Worm (Caenorhabditis elegans): ENCODE results near the gene cct-6.
A peak's percentile ranks its signal among the peaks of the same experiment; 100 is the strongest.

Gene cct-6

ce11 chrIII:5876867-5877641, 21.6 kb upstream of the cct-6 start:
- no peak for TF ChIP-seq pros-1 (tag; optimal IDR thresholded peaks at IDR 0.05)
- peak; percentile 13 for TF ChIP-seq elt-2 (tag; optimal IDR thresholded peaks at IDR 0.05)

ce11 chrIII:5876140-5876675, 20.7 kb upstream of the cct-6 start, which contains the start of gene aldo-2:
Gene aldo-2, minus strand, starts transcription at chrIII:5876625.
- TF ChIP-seq dve-1 (tag; optimal IDR thresholded peaks at IDR 0.05), result no peak
- no peak for TF ChIP-seq ceh-45 (GFP tag; IDR thresholded peaks at IDR 0.05)
- no peak for TF ChIP-seq ceh-19 (GFP tag; optimal IDR thresholded peaks at IDR 0.05)
- no peak for TF ChIP-seq K09A11.1 (tag; optimal IDR thresholded peaks at IDR 0.05; ENCODE audit: insufficient read depth)
- TF ChIP-seq pha-4 (tag; optimal IDR thresholded peaks at IDR 0.05), result no peak
- no peak for TF ChIP-seq lim-6 (tag; optimal IDR thresholded peaks at IDR 0.05)
- no peak for TF ChIP-seq gmeb-2 (tag; optimal IDR thresholded peaks at IDR 0.05)
- TF ChIP-seq eyg-1 (tag; optimal IDR thresholded peaks at IDR 0.05), result no peak
- no peak for TF ChIP-seq pax-1 (tag; optimal IDR thresholded peaks at IDR 0.05)
- TF ChIP-seq ref-2 (tag; optimal IDR thresholded peaks at IDR 0.05), result no peak
- no peak for TF ChIP-seq pqm-1 (tag; optimal IDR thresholded peaks at IDR 0.05)
- TF ChIP-seq hlh-30 (tag; optimal IDR thresholded peaks at IDR 0.05; ENCODE audit: insufficient read depth), result no peak
- no peak for TF ChIP-seq dmd-4 (tag; optimal IDR thresholded peaks at IDR 0.05; ENCODE audit: borderline replicate concordance)

- TF ChIP-seq sdc-2 (tag; optimal IDR thresholded peaks at IDR 0.05) (no peak), elt-2 (tag; optimal IDR thresholded peaks at IDR 0.05) (peak; percentile 74), ref-2 (tag; optimal IDR thresholded peaks at IDR 0.05) (no peak)
Measured at ce11 chrIII:5875705-5876104, 20.2 kb upstream of the cct-6 start.

DNA sequence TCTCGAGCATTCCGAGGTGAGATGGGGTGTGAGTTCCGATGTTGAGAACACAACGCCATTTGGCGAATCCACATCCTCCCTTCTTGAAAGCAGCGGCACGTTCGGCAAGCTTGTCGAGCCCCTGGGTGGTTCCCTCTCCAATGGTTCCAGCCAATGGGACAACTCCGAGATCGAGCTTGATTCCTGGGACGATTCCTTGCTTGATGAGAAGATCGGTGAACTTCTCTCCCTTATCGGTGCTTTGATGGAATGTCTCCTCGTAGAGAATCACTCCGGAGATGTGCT, 19.9 kb upstream of the cct-6 start:
- no peak for TF ChIP-seq syd-9 (tag; optimal IDR thresholded peaks at IDR 0.05)
- no peak for TF ChIP-seq eyg-1 (tag; optimal IDR thresholded peaks at IDR 0.05)
- no peak for TF ChIP-seq ttx-3 (tag; optimal IDR thresholded peaks at IDR 0.05)
- no peak for TF ChIP-seq pha-4 (tag; optimal IDR thresholded peaks at IDR 0.05)
- no peak for TF ChIP-seq ceh-34 (tag; optimal IDR thresholded peaks at IDR 0.05)
- TF ChIP-seq pqm-1 (tag; optimal IDR thresholded peaks at IDR 0.05), result no peak
- TF ChIP-seq fax-1 (tag; optimal IDR thresholded peaks at IDR 0.05), result no peak
- TF ChIP-seq ceh-30 (tag; optimal IDR thresholded peaks at IDR 0.05), result no peak

DNA sequence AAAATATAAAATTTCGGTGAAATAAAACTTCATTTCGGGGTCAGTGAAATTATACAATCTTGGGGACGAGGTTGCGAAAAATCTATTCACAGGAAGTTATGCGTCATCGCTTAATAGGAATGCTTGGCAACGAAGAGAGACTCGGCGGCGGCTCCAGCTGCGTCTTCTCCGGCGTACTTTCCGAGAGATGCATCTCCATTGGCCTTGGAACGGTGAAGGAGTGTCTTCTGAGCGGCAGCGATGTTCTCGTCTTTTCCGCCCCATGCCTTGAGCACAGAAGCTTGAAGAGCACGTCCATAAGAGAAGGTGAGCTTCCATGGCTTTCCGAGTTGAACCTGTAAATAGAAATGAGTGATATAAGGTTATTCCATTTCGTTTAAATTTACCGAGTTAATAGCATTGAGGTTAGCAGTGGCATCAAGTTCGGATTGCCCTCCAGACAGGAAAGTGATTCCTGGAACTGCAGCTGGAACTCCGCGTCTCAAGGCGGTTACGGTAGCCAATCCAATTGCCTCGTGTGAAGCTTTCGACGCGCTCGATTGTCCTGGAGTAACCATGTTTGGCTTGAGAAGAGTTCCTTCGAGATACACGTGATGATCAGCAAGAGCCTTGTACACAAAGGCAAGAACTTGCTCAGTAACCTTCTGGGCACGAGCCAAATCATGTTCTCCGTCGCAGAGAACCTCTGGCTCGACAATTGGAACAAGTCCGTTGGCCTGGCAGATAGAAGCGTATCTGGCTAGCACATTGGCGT, 19.4 kb upstream of the cct-6 start:
- TF ChIP-seq hlh-15 (tag; optimal IDR thresholded peaks at IDR 0.05), result no peak
- TF ChIP-seq ceh-48 (tag; optimal IDR thresholded peaks at IDR 0.05), result no peak
- no peak for TF ChIP-seq nfya-1 (tag; optimal IDR thresholded peaks at IDR 0.05)
- no peak for TF ChIP-seq ahr-1 (tag; optimal IDR thresholded peaks at IDR 0.05)
- TF ChIP-seq ceh-2 (tag; optimal IDR thresholded peaks at IDR 0.05), result no peak
- no peak for TF ChIP-seq fax-1 (tag; optimal IDR thresholded peaks at IDR 0.05)
- no peak for TF ChIP-seq sox-2 (GFP tag; IDR thresholded peaks at IDR 0.05)
- no peak for TF ChIP-seq nhr-11 (tag; optimal IDR thresholded peaks at IDR 0.05)
- TF ChIP-seq pros-1 (tag; optimal IDR thresholded peaks at IDR 0.05), result no peak
- TF ChIP-seq elt-4 (tag; optimal IDR thresholded peaks at IDR 0.05), result no peak
- TF ChIP-seq ztf-16 (tag; optimal IDR thresholded peaks at IDR 0.05), result no peak
- no peak for TF ChIP-seq mec-3 (tag; optimal IDR thresholded peaks at IDR 0.05; ENCODE audit: borderline replicate concordance)
- TF ChIP-seq hlh-13 (GFP tag; optimal IDR thresholded peaks at IDR 0.05), result no peak
- TF ChIP-seq ets-4 (tag; optimal IDR thresholded peaks at IDR 0.05), result no peak
- no peak for TF ChIP-seq ceh-6 (GFP tag; optimal IDR thresholded peaks at IDR 0.05)
- no peak for TF ChIP-seq zip-5 (tag; optimal IDR thresholded peaks at IDR 0.05)

Measured in whole organism, late embryonic.